Worm (Caenorhabditis elegans): ENCODE results near the gene mxl-2.

DNA sequence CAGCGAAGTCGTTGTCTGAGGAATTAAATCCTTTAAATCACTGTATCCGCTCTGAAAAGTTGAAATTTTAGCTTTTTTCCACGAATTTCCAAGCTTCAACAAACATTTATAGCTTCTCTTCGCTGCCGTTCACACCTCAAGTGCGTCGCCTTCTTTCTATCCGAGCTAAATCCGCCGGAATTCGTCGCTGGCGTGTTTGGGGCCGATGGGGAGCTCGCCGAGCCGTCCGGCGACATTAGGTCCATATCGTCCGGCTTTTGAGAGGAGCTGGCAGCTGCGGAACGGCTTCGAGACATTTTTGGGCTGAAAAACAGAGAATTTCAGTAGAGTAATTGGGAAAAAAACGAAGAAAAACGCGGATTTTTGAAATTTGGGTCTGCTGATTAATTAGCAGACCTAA lies at the start of gene mxl-2:
- TF ChIP-seq unc-62 (GFP tag; optimal IDR thresholded peaks at IDR 0.05): no peak
- TF ChIP-seq efl-1 (GFP tag; optimal IDR thresholded peaks at IDR 0.05): no peak
- no peak for TF ChIP-seq die-1 (tag; optimal IDR thresholded peaks at IDR 0.05)
- no peak for TF ChIP-seq unc-130 (GFP tag; optimal IDR thresholded peaks at IDR 0.05)
- TF ChIP-seq chd-7 (tag; optimal IDR thresholded peaks at IDR 0.05): no peak
- no peak for TF ChIP-seq cebp-1 (GFP tag; IDR thresholded peaks at IDR 0.05)
- no peak for TF ChIP-seq cebp-1 (tag; optimal IDR thresholded peaks at IDR 0.05)
- TF ChIP-seq ama-1 (optimal IDR thresholded peaks at IDR 0.05): no peak
- no peak for TF ChIP-seq ama-1 (GFP tag; optimal IDR thresholded peaks at IDR 0.05)
- TF ChIP-seq F37B4.10 (GFP tag; IDR thresholded peaks at IDR 0.05): no peak
